Fruit fly (Drosophila melanogaster) whole organism, wandering third instar larva: ENCODE results near the gene mura.

ENCODE experiments used
- CrebA ChIP-seq: fragments of 200-800 bp; sonication (Bioruptor generic); optimal IDR thresholded peaks from 2 replicates; lab custom pipeline; 2016; ENCODE audit warnings: missing biosample characterization, mild to moderate bottlenecking, missing genetic modification characterization, borderline replicate concordance
- Hr83 ChIP-seq: fragments of 200-300 bp; sonication (Bioruptor generic); optimal IDR thresholded peaks from 2 replicates; lab custom pipeline; 2016; ENCODE audit warnings: missing biosample characterization, mild to moderate bottlenecking, missing genetic modification characterization, moderate library complexity; ENCODE audit not compliant: poor library complexity, severe bottlenecking
- Myc ChIP-seq: fragments of >200 bp; optimal IDR thresholded peaks from 2 replicates; lab custom pipeline; 2017
- OdsH ChIP-seq: fragments of 200-800 bp; sonication (Bioruptor generic); optimal IDR thresholded peaks from 2 replicates; lab custom pipeline; 2016; ENCODE audit warnings: missing biosample characterization, mild to moderate bottlenecking, missing genetic modification characterization
- Rel ChIP-seq, 2 experiments: fragments of 200-800 bp; sonication (Bioruptor generic) in 1 of 2; optimal IDR thresholded peaks; 2 replicates in 1 of 2; 3 replicates in 1 of 2; lab custom pipeline; 2016 to 2019; ENCODE audit warnings: mild to moderate bottlenecking in 2 of 2, missing biosample characterization in 2 of 2, missing genetic modification characterization in 2 of 2, moderate library complexity in 1 of 2
- dl ChIP-seq, 2 experiments: fragments of 175-275, 200-275 bp in 1 of 2; fragments of 200-275 bp in 1 of 2; sonication (Bioruptor generic); optimal IDR thresholded peaks; lab custom pipeline; 2018; ENCODE audit warnings: mild to moderate bottlenecking in 2 of 2, missing biosample characterization in 2 of 2, missing genetic modification characterization in 2 of 2, moderate library complexity in 2 of 2; ENCODE audit not compliant: partially characterized antibody in 2 of 2, insufficient read depth in 1 of 2
- dsf ChIP-seq: sonication (Bioruptor generic); optimal IDR thresholded peaks from 2 replicates; lab custom pipeline; 2016; ENCODE audit warnings: missing biosample characterization, missing genetic modification characterization, borderline replicate concordance
- foxo ChIP-seq, 2 experiments: fragments of 200-800 bp; sonication (Bioruptor generic); optimal IDR thresholded peaks; 2 replicates in 1 of 2; 3 replicates in 1 of 2; lab custom pipeline; 2016 to 2017; ENCODE audit warnings: missing biosample characterization in 2 of 2, missing genetic modification characterization in 2 of 2
- fru ChIP-seq: fragments of 200-800 bp; sonication (Bioruptor generic); optimal IDR thresholded peaks from 3 replicates; lab custom pipeline; 2016; ENCODE audit warnings: missing biosample characterization, mild to moderate bottlenecking, missing genetic modification characterization
- h ChIP-seq: fragments of 200-800 bp; sonication (Bioruptor generic); optimal IDR thresholded peaks from 3 replicates; lab custom pipeline; 2016; ENCODE audit warnings: missing biosample characterization, mild to moderate bottlenecking, missing genetic modification characterization
- jim ChIP-seq: fragments of 175-275, 200-325 bp; sonication (Bioruptor generic); optimal IDR thresholded peaks from 2 replicates; lab custom pipeline; 2016; ENCODE audit warnings: missing biosample characterization, mild to moderate bottlenecking, missing genetic modification characterization
- pan ChIP-seq: fragments of >200 bp; optimal IDR thresholded peaks from 2 replicates; lab custom pipeline; 2017
- psq ChIP-seq: fragments of 200-800 bp; sonication (Bioruptor generic); optimal IDR thresholded peaks from 3 replicates; lab custom pipeline; 2017; ENCODE audit warnings: missing biosample characterization, mild to moderate bottlenecking, missing genetic modification characterization, moderate library complexity
- usp ChIP-seq: fragments of >200 bp; optimal IDR thresholded peaks from 2 replicates; lab custom pipeline; 2017; ENCODE audit warnings: missing biosample characterization, missing genetic modification characterization

dm6 chr3R:9513052-9513420, 38.6 kb downstream of the mura start, which contains the start of the genes Ras85D and Rlb1:
- TF ChIP-seq psq (GFP tag; lab: Kevin White, UChicago) (peak; percentile 62), dsf (GFP tag; lab: Kevin White, UChicago) (peak; percentile 36), usp (GFP tag; lab: Kevin White, UChicago) (no peak), Hr83 (GFP tag; lab: Kevin White, UChicago) (peak; percentile 18), foxo (GFP tag; optimal IDR thresholded peaks at IDR 0.05; lab: Kevin White, UChicago) (peak in 1 of 2 experiments; percentile 81), dl (GFP tag; optimal IDR thresholded peaks at IDR 0.05; lab: Kevin White, UChicago; ENCODE audit: insufficient read depth in 1 of 2, partially characterized antibody in 2 of 2) (no peak), OdsH (peak; percentile 37), fru (GFP tag; lab: Kevin White, UChicago) (peak; percentile 76), Myc (lab: Kevin White, UChicago) (peak; percentile 45), pan (lab: Kevin White, UChicago) (no peak), CrebA (GFP tag; lab: Kevin White, UChicago) (no peak), jim (GFP tag; lab: Kevin White, UChicago) (peak; percentile 7), h (GFP tag; lab: Kevin White, UChicago) (peak; percentile 76), Rel (GFP tag; optimal IDR thresholded peaks at IDR 0.05; lab: Kevin White, UChicago) (no peak), Rel (tag; optimal IDR thresholded peaks at IDR 0.05; lab: Kevin White, UChicago) (peak; percentile 21)
